Worm (Caenorhabditis elegans) whole organism, mixed stage, embryonic: ENCODE results near the gene Y94A7B.11.

Experiments
- bed-3 ChIP-seq: fragments of 200-800 bp; sonication (Bioruptor generic); optimal IDR thresholded peaks from 3 replicates; lab custom pipeline; 2018; ENCODE audit warnings: mild to moderate bottlenecking, missing genetic modification characterization, moderate library complexity, missing compliant biosample characterization
- ceh-43 ChIP-seq: fragments of 200-800 bp; sonication (Bioruptor generic); optimal IDR thresholded peaks from 2 replicates; lab custom pipeline; 2018; ENCODE audit warnings: mild to moderate bottlenecking, missing genetic modification characterization, moderate library complexity, missing compliant biosample characterization
- drap-1 ChIP-seq: fragments of 200-800 bp; sonication (Bioruptor generic); optimal IDR thresholded peaks from 3 replicates; lab custom pipeline; 2018; ENCODE audit warnings: mild to moderate bottlenecking, missing genetic modification characterization, missing compliant biosample characterization
- mep-1 ChIP-seq: fragments of 150-350 bp; optimal IDR thresholded peaks from 2 replicates; lab custom pipeline; 2017; ENCODE audit warnings: missing biosample characterization, missing genetic modification reagents, missing genetic modification characterization, inconsistent platforms
- nhr-237 ChIP-seq: fragments of 150-350 bp; optimal IDR thresholded peaks from 2 replicates; lab custom pipeline; 2014; ENCODE audit warnings: missing biosample characterization, missing genetic modification characterization
- pha-4 ChIP-seq: fragments of 150-350 bp; optimal IDR thresholded peaks from 2 replicates; lab custom pipeline; 2018; ENCODE audit warnings: missing biosample characterization, missing genetic modification reagents, missing genetic modification characterization
- ztf-11 ChIP-seq: fragments of 150-350 bp; optimal IDR thresholded peaks from 2 replicates; lab custom pipeline; 2014; ENCODE audit warnings: missing biosample characterization, missing genetic modification characterization

- TF ChIP-seq ceh-43 (GFP tag; lab: Kevin White, UChicago) (no peak), bed-3 (GFP tag; lab: Kevin White, UChicago) (no peak), pha-4 (tag; lab: Kevin White, UChicago) (no peak), drap-1 (no peak), nhr-237 (no peak), mep-1 (tag; lab: Kevin White, UChicago) (no peak), ztf-11 (no peak)
Observed at ce11 chrV:17793986-17794385, 8.4 kb downstream of the Y94A7B.11 start, which contains the start of gene srh-289.
